Fruit fly (Drosophila melanogaster) whole organism, pupa: ENCODE results near the gene hook.
A peak's percentile ranks its signal among the peaks of the same experiment; 100 is the strongest.

Source experiments
- CG10348 ChIP-seq: fragments of 200-800 bp; sonication (Bioruptor generic); IDR thresholded peaks from 2 replicates; pipeline ENCODE4 v1.3.6; 2022; ENCODE audit warnings: missing biosample characterization, missing genetic modification characterization
- CG12605 ChIP-seq: fragments of 200-800 bp; sonication (Bioruptor generic); IDR thresholded peaks from 2 replicates; pipeline ENCODE4 v1.3.6; 2022; ENCODE audit warnings: missing biosample characterization, missing genetic modification characterization
- CG13204 ChIP-seq: fragments of 200-800 bp; sonication (Bioruptor generic); optimal IDR thresholded peaks from 2 replicates; lab custom pipeline; 2018; ENCODE audit warnings: missing biosample characterization, mild to moderate bottlenecking, missing genetic modification characterization, moderate library complexity
- CG14655 ChIP-seq: fragments of 200-800 bp; sonication (Bioruptor generic); optimal IDR thresholded peaks from 3 replicates; lab custom pipeline; 2017; ENCODE audit warnings: mild to moderate bottlenecking, missing biosample characterization, missing genetic modification reagents, missing genetic modification characterization
- CG15710 ChIP-seq: fragments of 200-800 bp; sonication (Bioruptor generic); optimal IDR thresholded peaks from 2 replicates; lab custom pipeline; 2018; ENCODE audit warnings: missing biosample characterization, mild to moderate bottlenecking, missing genetic modification characterization, moderate library complexity
- CG17806 ChIP-seq: fragments of 200-800 bp; sonication (Bioruptor generic); optimal IDR thresholded peaks from 2 replicates; lab custom pipeline; 2018; ENCODE audit warnings: missing biosample characterization, mild to moderate bottlenecking, missing genetic modification characterization, moderate library complexity
- CG32121 ChIP-seq: fragments of 200-800 bp; sonication (Bioruptor generic); IDR thresholded peaks from 2 replicates; pipeline ENCODE4 v1.3.6; 2022; ENCODE audit warnings: missing biosample characterization, missing genetic modification characterization
- CG34367 ChIP-seq: fragments of 200-800 bp; sonication (Bioruptor generic); optimal IDR thresholded peaks from 2 replicates; lab custom pipeline; 2018; ENCODE audit warnings: missing biosample characterization, mild to moderate bottlenecking, missing genetic modification characterization
- CG4496 ChIP-seq: fragments of 200-800 bp; sonication (Bioruptor generic); IDR thresholded peaks from 3 replicates; pipeline ENCODE4 v1.3.6; 2022; ENCODE audit warnings: missing biosample characterization, missing genetic modification characterization
- CG8159 ChIP-seq: fragments of 200-800 bp; sonication (Bioruptor generic); optimal IDR thresholded peaks from 3 replicates; lab custom pipeline; 2018; ENCODE audit warnings: missing biosample characterization, mild to moderate bottlenecking, missing genetic modification characterization, moderate library complexity
- CG8301 ChIP-seq: fragments of 200-800 bp; sonication (Bioruptor generic); optimal IDR thresholded peaks from 2 replicates; lab custom pipeline; 2018; ENCODE audit warnings: missing biosample characterization, mild to moderate bottlenecking, missing genetic modification characterization
- CG9948 ChIP-seq: fragments of 200-800 bp; sonication (Bioruptor generic); optimal IDR thresholded peaks from 2 replicates; lab custom pipeline; 2018; ENCODE audit warnings: missing biosample characterization, mild to moderate bottlenecking, missing genetic modification characterization, moderate library complexity
- D1 ChIP-seq: fragments of 200-800 bp; sonication (Bioruptor generic); optimal IDR thresholded peaks from 2 replicates; lab custom pipeline; 2018; ENCODE audit warnings: missing biosample characterization, mild to moderate bottlenecking, missing genetic modification characterization, moderate library complexity
- EcR ChIP-seq: fragments of 200-800 bp; sonication (Bioruptor generic); optimal IDR thresholded peaks from 3 replicates; lab custom pipeline; 2019; ENCODE audit warnings: missing biosample characterization, missing genetic modification characterization, mild to moderate bottlenecking, moderate library complexity, missing genetic modification reagents
- Ets98B ChIP-seq: fragments of 200-800 bp; sonication (Bioruptor generic); IDR thresholded peaks from 2 replicates; pipeline ENCODE4 v1.3.6; 2022; ENCODE audit warnings: missing biosample characterization, missing genetic modification characterization
- Pif1A ChIP-seq: fragments of 200-800 bp; sonication (Bioruptor generic); optimal IDR thresholded peaks from 3 replicates; lab custom pipeline; 2016; ENCODE audit warnings: missing biosample characterization, missing genetic modification characterization
- Pif1B ChIP-seq: fragments of 200-800 bp; sonication (Bioruptor generic); optimal IDR thresholded peaks from 3 replicates; lab custom pipeline; 2016; ENCODE audit warnings: missing biosample characterization, missing genetic modification characterization
- Snoo ChIP-seq: fragments of 200-800 bp; sonication (Bioruptor generic); optimal IDR thresholded peaks from 3 replicates; lab custom pipeline; 2017; ENCODE audit warnings: missing biosample characterization, mild to moderate bottlenecking, missing genetic modification characterization, inconsistent platforms
- fd96Ca ChIP-seq: fragments of 200-800 bp; sonication (Bioruptor generic); IDR thresholded peaks from 3 replicates; pipeline ENCODE4 v1.3.6; 2022; ENCODE audit warnings: missing biosample characterization, missing genetic modification characterization
- gl ChIP-seq: fragments of 200-800 bp; sonication (Bioruptor generic); optimal IDR thresholded peaks from 2 replicates; lab custom pipeline; 2018; ENCODE audit warnings: missing biosample characterization, mild to moderate bottlenecking, missing genetic modification characterization
- rn ChIP-seq: fragments of 200-800 bp; sonication (Bioruptor generic); IDR thresholded peaks from 2 replicates; pipeline ENCODE4 v1.3.6; 2022; ENCODE audit warnings: missing biosample characterization, missing genetic modification characterization

hook gene

DNA sequence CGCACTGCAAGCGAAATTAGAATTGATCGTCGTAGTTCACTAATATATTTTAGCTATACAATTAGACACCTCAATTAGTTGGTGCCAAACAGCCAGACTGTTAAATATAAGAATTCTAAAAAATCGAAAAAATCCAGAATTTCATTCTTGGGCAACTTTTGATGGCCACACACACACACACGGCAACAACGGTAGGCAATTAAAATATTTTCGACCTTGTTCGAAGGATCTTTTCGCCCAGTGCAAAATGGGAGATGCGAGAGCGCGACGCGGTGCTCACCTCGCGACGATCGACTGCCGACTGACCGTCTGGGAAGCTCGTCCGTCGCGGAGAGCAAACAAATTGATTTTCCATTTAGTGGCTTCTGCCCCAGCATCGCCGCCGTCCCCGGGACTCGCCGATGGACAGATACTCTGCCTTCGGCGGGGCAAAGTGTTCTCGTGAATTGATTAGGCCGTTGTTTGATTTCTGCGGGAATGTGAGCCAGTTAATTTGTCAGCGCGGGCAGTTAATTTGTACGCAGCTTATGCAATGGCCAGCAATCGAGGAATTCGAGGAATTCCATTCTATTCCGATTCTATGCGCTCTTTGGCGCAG lies 36.3 kb upstream of the hook start, which contains the start of gene CG10702:
TSS of gene CG10702 (minus strand) at position 304 of the 598 bp plus-strand sequence.
- TF ChIP-seq fd96Ca (GFP tag; lab: Robert Waterston, UW) = peak; percentile 64; the same call in 2 of the 3 replicates
- no peak for TF ChIP-seq CG8159
- TF ChIP-seq, all 21 proteins: peak for 1

DNA sequence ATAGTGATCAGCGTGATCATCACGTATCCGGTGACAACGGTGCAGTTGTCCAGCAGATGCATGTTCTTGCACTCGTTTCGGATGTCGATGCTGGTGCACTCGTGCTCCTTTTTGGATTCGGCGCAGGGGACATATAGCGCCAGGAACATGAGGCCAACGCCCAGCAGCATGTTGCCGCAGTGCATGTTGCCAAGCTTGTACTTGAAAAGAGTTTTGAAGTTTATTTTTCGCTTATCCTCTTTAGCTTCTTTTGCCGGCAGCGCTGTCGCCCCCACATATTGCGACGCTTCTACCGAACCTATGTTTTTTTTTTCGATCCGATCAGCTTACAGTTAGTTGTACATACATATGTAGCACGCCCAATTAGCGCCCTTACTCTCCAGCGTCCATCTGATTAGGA lies 35.1 kb upstream of the hook start:
- TF ChIP-seq Ets98B (GFP tag; lab: Robert Waterston, UW) (no peak), CG4496 (GFP tag; lab: Robert Waterston, UW) (no peak)

DNA sequence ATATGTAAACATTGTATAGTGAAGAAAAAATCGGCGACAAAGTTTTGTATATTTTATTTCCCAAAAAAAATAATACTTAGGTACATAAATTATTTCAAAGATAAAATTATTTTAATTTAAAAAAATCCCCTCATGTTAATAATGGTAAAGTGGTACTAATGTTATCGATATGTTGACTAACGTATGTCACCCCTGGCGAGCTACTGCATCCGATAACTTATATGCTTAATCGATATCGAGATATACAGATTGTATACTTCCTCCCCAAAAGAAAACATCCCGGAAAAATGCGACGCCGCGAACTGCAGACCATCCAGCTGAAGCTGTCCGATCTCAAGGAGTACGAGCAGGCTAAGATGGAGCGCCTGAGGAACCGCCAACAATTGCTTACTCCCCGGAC lies 31.4 kb upstream of the hook start, which contains the start of gene CG17343:
TSS of gene CG17343 (plus strand) at position 224 of the 400 bp plus-strand sequence.
- TF ChIP-seq EcR (GFP tag; lab: Kevin White, UChicago) (no peak), Ets98B (GFP tag; lab: Robert Waterston, UW) (no peak), CG4496 (GFP tag; lab: Robert Waterston, UW) (no peak), Snoo (no peak), CG8301 (no peak), gl (tag; lab: Kevin White, UChicago) (no peak), D1 (tag; lab: Kevin White, UChicago) (no peak), CG8159 (no peak), CG15710 (tag; lab: Kevin White, UChicago) (no peak)
- TF ChIP-seq, all 21 proteins: peak for 0

DNA sequence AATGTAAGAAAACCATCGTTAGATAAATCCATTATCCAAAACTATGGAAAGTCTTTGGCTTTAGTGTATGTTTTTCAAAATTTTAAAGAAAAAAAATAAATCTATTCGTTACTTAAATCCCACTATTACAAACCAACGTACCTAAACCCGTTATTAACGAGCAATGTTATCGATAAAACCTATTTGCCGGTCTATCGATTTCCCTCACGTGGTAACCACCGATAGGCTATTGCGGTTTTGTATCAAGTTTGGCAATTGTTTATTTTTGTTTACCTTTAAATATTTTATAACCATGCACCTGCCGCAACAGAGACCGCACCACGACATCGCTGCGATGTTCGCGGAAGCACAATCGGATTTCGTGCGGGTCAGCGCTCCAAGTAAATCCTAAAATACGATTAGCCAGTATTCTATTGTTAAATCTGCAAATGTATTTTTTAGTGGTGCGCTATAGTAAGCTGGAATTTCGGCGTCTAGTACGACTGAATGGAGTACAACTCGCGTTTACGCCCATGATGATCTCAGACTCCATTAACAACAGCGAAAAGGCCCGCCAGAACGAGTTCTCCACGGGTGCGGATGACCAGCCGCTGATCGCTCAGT lies 29.9 kb upstream of the hook start, which contains the start of gene Dus4:
TSS of gene Dus4 (plus strand) at position 206 of the 603 bp plus-strand sequence.
- TF ChIP-seq CG15710 (tag; lab: Kevin White, UChicago) (no peak), Pif1B (no peak), CG32121 (GFP tag; lab: Robert Waterston, UW) (no peak), CG14655 (no peak), CG8301 (no peak), Ets98B (GFP tag; lab: Robert Waterston, UW) (no peak)
- TF ChIP-seq, all 21 proteins: peak for 0

DNA sequence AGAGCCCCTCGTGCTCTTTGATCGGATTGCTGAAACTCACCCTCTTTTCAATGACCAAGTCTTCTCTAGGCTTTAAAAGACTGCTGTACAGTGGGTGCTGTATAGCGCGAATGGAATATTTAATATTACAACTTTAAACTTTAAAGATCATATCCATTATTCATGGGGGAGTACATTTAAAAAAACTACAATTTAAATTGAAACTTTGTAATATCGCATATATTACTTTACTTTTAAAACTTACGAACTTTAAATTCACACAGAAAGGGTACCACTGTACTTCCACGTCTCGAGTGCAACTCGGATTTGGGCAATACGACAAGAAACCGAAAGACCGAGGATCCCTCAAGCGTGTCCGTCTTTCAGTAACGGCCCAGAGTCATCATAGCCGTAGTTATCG lies 25.6 kb upstream of the hook start, which contains the start of gene Phlpp:
TSS of gene Phlpp (plus strand) at position 214 of the 400 bp plus-strand sequence.
- TF ChIP-seq CG13204 = no peak
- no peak for TF ChIP-seq Snoo
- TF ChIP-seq D1 (tag; lab: Kevin White, UChicago) = no peak
- TF ChIP-seq CG10348 = no peak
- no peak for TF ChIP-seq Pif1B
- peak; percentile 1 for TF ChIP-seq CG34367 (tag; lab: Kevin White, UChicago)
- peak; percentile 69 for TF ChIP-seq Ets98B (GFP tag; lab: Robert Waterston, UW)
- TF ChIP-seq CG17806 (tag; lab: Kevin White, UChicago) = peak; percentile 50
- TF ChIP-seq CG8159 = peak; percentile 53
- TF ChIP-seq CG32121 (GFP tag; lab: Robert Waterston, UW) = peak; percentile 69
- TF ChIP-seq CG12605 (GFP tag; lab: Robert Waterston, UW) = no peak
- no peak for TF ChIP-seq CG15710 (tag; lab: Kevin White, UChicago)
- TF ChIP-seq CG9948 (tag; lab: Kevin White, UChicago) = peak; percentile 40
- 0 out of 3 replicates have a peak, but pooled peaks have one; percentile 5 for TF ChIP-seq fd96Ca (GFP tag; lab: Robert Waterston, UW)
- no peak for TF ChIP-seq gl (tag; lab: Kevin White, UChicago)
- peak; percentile 38; the same call in 1 of the 3 replicates for TF ChIP-seq CG4496 (GFP tag; lab: Robert Waterston, UW)
- TF ChIP-seq EcR (GFP tag; lab: Kevin White, UChicago) = no peak
- TF ChIP-seq rn (GFP tag; lab: Robert Waterston, UW) = no peak
- no peak for TF ChIP-seq Pif1A (GFP tag; lab: Kevin White, UChicago)
- TF ChIP-seq CG14655 = no peak
- TF ChIP-seq CG8301 = no peak

DNA sequence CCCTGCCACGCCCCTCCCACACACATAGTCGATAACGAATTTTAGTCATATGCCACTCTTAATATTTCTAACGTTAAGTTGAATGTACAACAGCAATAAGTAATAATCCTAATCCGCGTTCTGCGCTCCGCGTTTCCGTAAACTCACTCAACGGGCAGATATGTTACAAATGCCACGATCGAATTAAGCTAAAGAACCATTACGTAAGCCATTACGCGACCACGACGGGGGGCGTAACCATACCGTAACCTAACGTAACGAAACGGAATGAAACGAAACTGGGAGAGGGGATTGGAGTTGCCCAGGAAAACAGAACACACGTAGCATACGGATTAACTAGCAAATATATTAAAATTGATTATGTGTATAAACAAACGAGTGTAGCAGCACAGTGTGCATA lies 24.5 kb upstream of the hook start:
- TF ChIP-seq rn (GFP tag; lab: Robert Waterston, UW) (no peak), EcR (GFP tag; lab: Kevin White, UChicago) (no peak), CG13204 (no peak), Pif1B (no peak), CG8301 (no peak), CG17806 (tag; lab: Kevin White, UChicago) (no peak), Pif1A (GFP tag; lab: Kevin White, UChicago) (no peak), CG8159 (no peak)

DNA sequence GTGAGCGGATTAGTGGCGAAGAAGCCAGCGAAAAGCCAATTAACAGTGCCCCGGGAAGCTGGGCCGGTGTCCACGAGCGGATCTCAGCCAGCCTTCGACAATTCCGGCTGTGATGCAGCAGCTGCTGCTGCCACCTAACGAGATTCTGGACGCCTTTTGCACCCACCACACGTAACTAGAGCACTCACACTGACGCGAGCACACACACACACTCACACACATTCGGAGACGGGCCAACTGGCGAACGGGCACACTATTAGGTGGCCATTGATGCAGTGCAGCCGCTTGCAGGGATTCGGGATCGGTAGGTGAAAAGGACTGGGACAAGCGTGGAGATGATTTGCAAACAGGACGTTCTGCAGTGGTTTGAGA lies 21.2 kb upstream of the hook start:
- TF ChIP-seq CG9948 (tag; lab: Kevin White, UChicago) = no peak
- TF ChIP-seq, all 21 proteins: peak for 0
